Worm (Caenorhabditis elegans) whole organism, early embryonic: ENCODE results near the gene fipr-9.

Experiments used
- B0310.2 ChIP-seq: sonication (generic microtip); optimal IDR thresholded peaks from 2 replicates; lab custom pipeline; 2016; ENCODE audit warnings: mild to moderate bottlenecking, missing genetic modification characterization, missing compliant biosample characterization
- F13C5.2 ChIP-seq: sonication (generic microtip); optimal IDR thresholded peaks from 2 replicates; lab custom pipeline; 2017; ENCODE audit warnings: mild to moderate bottlenecking, missing genetic modification characterization, inconsistent platforms, missing compliant biosample characterization
- aly-1 ChIP-seq: sonication (generic microtip); optimal IDR thresholded peaks from 2 replicates; lab custom pipeline; 2016; ENCODE audit warnings: missing genetic modification characterization, missing compliant biosample characterization
- ama-1 ChIP-seq: fragments of 150-350 bp; optimal IDR thresholded peaks from 2 replicates; lab custom pipeline; 2014
- ceh-13 ChIP-seq: fragments of 200-800 bp; sonication (Bioruptor generic); optimal IDR thresholded peaks from 2 replicates; lab custom pipeline; 2018; ENCODE audit warnings: mild to moderate bottlenecking, missing genetic modification characterization, missing compliant biosample characterization
- ceh-36 ChIP-seq: sonication (generic microtip); optimal IDR thresholded peaks from 2 replicates; lab custom pipeline; 2016; ENCODE audit warnings: missing genetic modification characterization, inconsistent platforms, missing compliant biosample characterization
- ets-7 ChIP-seq: sonication (generic microtip); optimal IDR thresholded peaks from 2 replicates; lab custom pipeline; 2016; ENCODE audit warnings: missing genotype, missing genetic modification characterization, missing compliant biosample characterization
- flt-1 ChIP-seq: fragments of 200-800 bp; sonication (Bioruptor generic); IDR thresholded peaks from 2 replicates; pipeline ENCODE4 v1.3.6; 2022; ENCODE audit warnings: missing genetic modification characterization, missing compliant biosample characterization
- hmbx-1 ChIP-seq: sonication (generic microtip); optimal IDR thresholded peaks from 2 replicates; lab custom pipeline; 2016; ENCODE audit warnings: mild to moderate bottlenecking, missing genetic modification characterization, missing compliant biosample characterization
- hmg-4 ChIP-seq: fragments of 200-800 bp; sonication (Bioruptor generic); optimal IDR thresholded peaks from 2 replicates; lab custom pipeline; 2018; ENCODE audit warnings: mild to moderate bottlenecking, missing genetic modification characterization, missing compliant biosample characterization
- hnd-1 ChIP-seq: sonication (generic microtip); optimal IDR thresholded peaks from 2 replicates; lab custom pipeline; 2016; ENCODE audit warnings: missing genetic modification characterization, missing compliant biosample characterization
- pes-1 ChIP-seq: fragments of 200-800 bp; sonication (Bioruptor generic); IDR thresholded peaks from 2 replicates; pipeline ENCODE4 v1.3.6; 2022; ENCODE audit warnings: missing genetic modification reagents, missing genetic modification characterization, missing compliant biosample characterization
- scrt-1 ChIP-seq: fragments of 200-800 bp; sonication (Bioruptor generic); IDR thresholded peaks from 2 replicates; pipeline ENCODE4 v1.3.6; 2022; ENCODE audit warnings: missing genetic modification characterization, missing compliant biosample characterization
- sea-1 ChIP-seq: fragments of 200-800 bp; sonication (Bioruptor generic); conservative IDR thresholded peaks from 2 replicates; pipeline ENCODE4 v1.3.6; 2022; ENCODE audit warnings: missing genetic modification characterization, missing compliant biosample characterization
- tbx-11 ChIP-seq: fragments of 200-800 bp; sonication (Bioruptor generic); IDR thresholded peaks from 2 replicates; pipeline ENCODE4 v1.3.6; 2022; ENCODE audit warnings: missing genetic modification characterization, missing compliant biosample characterization
- tbx-37 ChIP-seq: fragments of 200-800 bp; sonication (Bioruptor generic); conservative IDR thresholded peaks from 2 replicates; pipeline ENCODE4 v1.3.6; 2022; ENCODE audit warnings: missing genetic modification reagents, missing genetic modification characterization, missing compliant biosample characterization
- tra-4 ChIP-seq: sonication (generic microtip); optimal IDR thresholded peaks from 2 replicates; lab custom pipeline; 2017; ENCODE audit warnings: missing genetic modification characterization, missing compliant biosample characterization

fipr-9 gene

DNA sequence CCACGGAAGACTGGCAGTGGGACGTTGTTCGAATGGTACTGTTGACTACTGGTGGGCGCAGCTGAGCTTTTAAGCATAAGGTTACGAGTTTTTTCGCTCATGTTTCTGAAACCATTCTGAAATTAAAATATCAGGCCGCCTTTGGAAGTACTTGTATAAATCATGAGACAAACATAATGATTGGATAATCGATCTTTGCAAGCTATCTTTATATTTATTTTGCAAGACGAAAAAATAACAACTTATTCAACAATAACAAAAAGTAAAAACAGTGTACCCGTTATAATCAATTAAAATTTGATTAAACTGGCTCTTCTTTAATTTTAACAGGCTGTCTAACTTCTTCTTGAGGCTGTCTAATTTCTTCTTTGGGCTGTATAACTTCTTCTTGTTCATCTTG lies 16.0 kb upstream of the fipr-9 start, which contains the start of gene ZK856.16:
TSS of gene ZK856.16 (minus strand) at position 101 of the 400 bp plus-strand sequence.
- TF ChIP-seq tbx-37 (GFP tag; lab: Robert Waterston, UW) = no peak

DNA sequence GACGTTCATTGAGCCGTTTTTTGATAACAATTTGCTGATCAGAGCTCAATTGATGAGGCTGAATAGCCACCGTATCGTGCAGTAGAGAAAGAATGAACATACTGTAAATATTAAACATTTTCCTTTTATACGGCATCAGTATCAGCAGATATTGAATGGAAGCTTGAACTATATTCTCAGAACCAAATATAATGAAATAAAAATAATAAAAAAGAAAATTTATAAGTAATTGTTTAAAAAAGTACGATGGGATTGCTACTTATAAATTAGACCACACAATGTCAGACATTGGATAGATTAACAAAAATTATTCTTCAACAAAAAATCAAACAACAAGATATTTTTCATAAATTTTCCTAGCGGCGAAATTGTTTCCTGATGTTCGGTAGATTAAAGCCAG lies 15.0 kb upstream of the fipr-9 start, which contains the start of gene rpc-25:
TSS of gene rpc-25 (minus strand) at position 101 of the 400 bp plus-strand sequence.
- TF ChIP-seq aly-1 (tag; lab: Kevin White, UChicago) (no peak), hmbx-1 (tag; lab: Kevin White, UChicago) (no peak), scrt-1 (no peak), tbx-11 (GFP tag; lab: Robert Waterston, UW) (no peak), tra-4 (tag; lab: Kevin White, UChicago) (no peak), ceh-13 (GFP tag; lab: Kevin White, UChicago) (no peak), hnd-1 (no peak), ets-7 (no peak), B0310.2 (tag; lab: Kevin White, UChicago) (no peak), flt-1 (GFP tag; lab: Robert Waterston, UW) (no peak), pes-1 (GFP tag; lab: Robert Waterston, UW) (no peak), F13C5.2 (tag; lab: Kevin White, UChicago) (no peak), tbx-37 (GFP tag; lab: Robert Waterston, UW) (no peak), ceh-36 (tag; lab: Kevin White, UChicago) (no peak), ama-1 (no peak), hmg-4 (GFP tag; lab: Kevin White, UChicago) (no peak), sea-1 (GFP tag; lab: Robert Waterston, UW) (no peak)

DNA sequence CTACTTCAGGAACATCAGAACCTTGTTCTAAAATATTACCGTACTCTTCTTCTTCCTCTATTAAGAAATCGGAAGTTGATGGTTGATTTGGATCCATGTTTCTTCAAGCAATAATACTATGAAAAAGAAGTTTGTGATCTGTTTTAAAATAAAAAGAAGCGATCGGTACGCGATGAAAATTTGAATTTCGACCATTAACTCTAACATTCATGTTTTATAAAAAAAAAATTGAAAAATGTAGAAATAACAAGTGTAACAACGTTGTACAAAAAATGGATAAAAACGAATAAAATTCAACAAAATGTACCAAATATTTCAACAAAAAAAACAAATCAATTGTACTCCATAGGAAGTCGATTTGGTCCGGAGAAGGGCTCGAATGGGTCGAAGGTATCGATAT lies 11.2 kb upstream of the fipr-9 start, which contains the start of gene tftc-3:
TSS of gene tftc-3 (minus strand) at position 101 of the 400 bp plus-strand sequence.
- TF ChIP-seq tbx-37 (GFP tag; lab: Robert Waterston, UW) (no peak), ceh-13 (GFP tag; lab: Kevin White, UChicago) (no peak), B0310.2 (tag; lab: Kevin White, UChicago) (no peak), F13C5.2 (tag; lab: Kevin White, UChicago) (no peak), flt-1 (GFP tag; lab: Robert Waterston, UW) (no peak), tra-4 (tag; lab: Kevin White, UChicago) (no peak), pes-1 (GFP tag; lab: Robert Waterston, UW) (no peak), hmg-4 (GFP tag; lab: Kevin White, UChicago) (no peak), ama-1 (no peak), tbx-11 (GFP tag; lab: Robert Waterston, UW) (no peak), ceh-36 (tag; lab: Kevin White, UChicago) (no peak), hnd-1 (no peak), sea-1 (GFP tag; lab: Robert Waterston, UW) (no peak), aly-1 (tag; lab: Kevin White, UChicago) (no peak), ets-7 (no peak), hmbx-1 (tag; lab: Kevin White, UChicago) (no peak), scrt-1 (no peak)

DNA sequence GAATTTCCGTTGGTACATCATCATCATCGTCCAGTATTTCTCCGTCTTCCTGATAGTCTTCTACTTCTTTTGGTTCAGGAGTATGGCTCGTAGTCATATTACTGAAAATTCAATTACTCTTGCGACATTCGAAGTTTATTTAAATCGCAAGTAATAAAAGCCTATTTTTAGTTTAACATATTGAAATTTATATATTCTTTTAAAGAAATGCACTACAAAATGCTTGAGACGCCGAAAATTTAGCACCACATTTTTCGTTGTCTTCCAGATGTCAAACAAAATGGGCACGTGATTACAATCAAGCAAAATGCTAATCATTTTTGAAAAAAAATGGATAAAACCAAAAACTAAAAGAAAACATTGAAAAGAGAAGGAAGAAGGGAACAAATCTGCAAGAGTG lies 9.4 kb upstream of the fipr-9 start, which contains the start of gene zhit-3:
TSS of gene zhit-3 (minus strand) at position 101 of the 400 bp plus-strand sequence.
- TF ChIP-seq scrt-1 = no peak
- no peak for TF ChIP-seq tbx-11 (GFP tag; lab: Robert Waterston, UW)
- no peak for TF ChIP-seq flt-1 (GFP tag; lab: Robert Waterston, UW)
- TF ChIP-seq B0310.2 (tag; lab: Kevin White, UChicago) = no peak
- no peak for TF ChIP-seq ama-1
- TF ChIP-seq sea-1 (GFP tag; lab: Robert Waterston, UW) = no peak
- no peak for TF ChIP-seq tbx-37 (GFP tag; lab: Robert Waterston, UW)
- no peak for TF ChIP-seq aly-1 (tag; lab: Kevin White, UChicago)
- TF ChIP-seq tra-4 (tag; lab: Kevin White, UChicago) = no peak
- TF ChIP-seq hnd-1 = no peak
- TF ChIP-seq hmbx-1 (tag; lab: Kevin White, UChicago) = no peak
- no peak for TF ChIP-seq F13C5.2 (tag; lab: Kevin White, UChicago)
- TF ChIP-seq hmg-4 (GFP tag; lab: Kevin White, UChicago) = no peak
- no peak for TF ChIP-seq pes-1 (GFP tag; lab: Robert Waterston, UW)
- TF ChIP-seq ceh-36 (tag; lab: Kevin White, UChicago) = no peak
- no peak for TF ChIP-seq ceh-13 (GFP tag; lab: Kevin White, UChicago)
- TF ChIP-seq ets-7 = no peak

DNA sequence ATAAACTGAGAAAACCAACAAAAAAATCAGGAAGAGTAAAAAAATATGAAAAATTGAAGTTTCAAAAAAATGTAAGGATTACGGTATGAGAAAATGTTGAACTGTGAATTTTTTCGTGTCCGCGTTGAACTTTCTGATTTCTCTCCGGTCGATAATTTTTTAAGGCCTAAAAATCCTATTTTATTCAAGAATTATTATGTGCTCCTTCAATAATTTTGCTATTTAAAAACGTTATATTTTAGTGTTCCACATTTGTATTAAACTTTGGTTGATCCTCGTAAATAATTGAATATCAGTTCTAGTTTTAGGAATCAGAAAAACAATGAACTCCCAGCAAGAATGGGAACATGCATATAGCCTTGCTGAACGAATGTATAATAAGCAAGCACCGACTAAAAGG lies 8.8 kb upstream of the fipr-9 start, which contains the start of gene hpo-40:
TSS of gene hpo-40 (plus strand) at position 301 of the 400 bp plus-strand sequence.
- TF ChIP-seq aly-1 (tag; lab: Kevin White, UChicago) (no peak), ceh-13 (GFP tag; lab: Kevin White, UChicago) (no peak), sea-1 (GFP tag; lab: Robert Waterston, UW) (no peak), hmbx-1 (tag; lab: Kevin White, UChicago) (no peak), pes-1 (GFP tag; lab: Robert Waterston, UW) (no peak), scrt-1 (no peak), tbx-37 (GFP tag; lab: Robert Waterston, UW) (no peak)

DNA sequence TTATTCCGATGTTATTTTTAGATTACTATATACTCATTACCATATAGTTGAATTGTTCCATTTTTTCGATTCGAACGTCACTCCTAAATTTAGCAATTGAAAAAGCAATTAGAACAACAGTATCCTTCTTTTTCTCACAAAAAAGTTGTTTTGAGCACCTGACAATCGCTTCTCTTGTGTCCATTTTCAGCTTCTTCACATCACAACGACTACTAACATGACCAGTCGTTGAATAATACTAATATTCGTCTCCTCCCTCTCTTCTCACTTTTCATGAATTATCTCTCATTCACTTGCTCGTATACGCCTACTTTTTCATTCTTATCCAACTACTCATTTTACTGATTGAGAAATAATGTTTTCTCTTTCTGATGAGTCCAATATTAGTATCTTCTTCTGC lies 4.7 kb upstream of the fipr-9 start, which contains the start of gene ZK856.14:
TSS of gene ZK856.14 (plus strand) at position 301 of the 400 bp plus-strand sequence.
- no peak for TF ChIP-seq F13C5.2 (tag; lab: Kevin White, UChicago)
- no peak for TF ChIP-seq flt-1 (GFP tag; lab: Robert Waterston, UW)
- no peak for TF ChIP-seq hmbx-1 (tag; lab: Kevin White, UChicago)
- TF ChIP-seq ceh-36 (tag; lab: Kevin White, UChicago) = no peak
- TF ChIP-seq B0310.2 (tag; lab: Kevin White, UChicago) = no peak
- no peak for TF ChIP-seq aly-1 (tag; lab: Kevin White, UChicago)
- TF ChIP-seq tbx-11 (GFP tag; lab: Robert Waterston, UW) = no peak
- no peak for TF ChIP-seq tbx-37 (GFP tag; lab: Robert Waterston, UW)
- TF ChIP-seq ama-1 = no peak
- no peak for TF ChIP-seq sea-1 (GFP tag; lab: Robert Waterston, UW)
- TF ChIP-seq pes-1 (GFP tag; lab: Robert Waterston, UW) = no peak

DNA sequence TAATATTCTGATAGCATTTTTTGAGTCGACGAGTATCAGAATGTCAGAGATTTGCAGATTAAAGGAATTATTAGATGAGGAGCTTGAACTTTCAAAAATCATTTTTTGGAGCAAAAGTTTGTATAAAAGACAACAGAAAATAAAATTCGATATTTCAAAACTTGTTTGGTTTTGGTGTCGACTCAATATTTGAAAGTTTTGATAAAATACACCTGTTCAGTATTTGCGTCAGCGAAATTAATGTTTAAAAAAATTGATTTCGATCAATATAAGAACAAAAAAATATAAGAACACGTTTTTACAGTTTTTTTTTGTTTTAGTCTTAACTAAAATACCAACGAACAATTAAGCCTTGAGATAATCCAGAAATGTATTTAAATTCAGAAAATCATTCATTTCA lies 857 bp upstream of the fipr-9 start, which contains the start of gene C12D8.13:
TSS of gene C12D8.13 (minus strand) at position 101 of the 400 bp plus-strand sequence.
- no peak for TF ChIP-seq tbx-37 (GFP tag; lab: Robert Waterston, UW)
- no peak for TF ChIP-seq hnd-1
- TF ChIP-seq ets-7 = no peak
- TF ChIP-seq ceh-13 (GFP tag; lab: Kevin White, UChicago) = no peak
- no peak for TF ChIP-seq hmg-4 (GFP tag; lab: Kevin White, UChicago)
- no peak for TF ChIP-seq hmbx-1 (tag; lab: Kevin White, UChicago)
- no peak for TF ChIP-seq flt-1 (GFP tag; lab: Robert Waterston, UW)
- no peak for TF ChIP-seq ama-1
- TF ChIP-seq tra-4 (tag; lab: Kevin White, UChicago) = no peak
- no peak for TF ChIP-seq scrt-1
- TF ChIP-seq sea-1 (GFP tag; lab: Robert Waterston, UW) = no peak
- no peak for TF ChIP-seq F13C5.2 (tag; lab: Kevin White, UChicago)
- TF ChIP-seq pes-1 (GFP tag; lab: Robert Waterston, UW) = no peak
- no peak for TF ChIP-seq aly-1 (tag; lab: Kevin White, UChicago)
- TF ChIP-seq tbx-11 (GFP tag; lab: Robert Waterston, UW) = no peak
- TF ChIP-seq B0310.2 (tag; lab: Kevin White, UChicago) = no peak
- TF ChIP-seq ceh-36 (tag; lab: Kevin White, UChicago) = no peak
